Fruit fly (Drosophila melanogaster) whole organism, embryonic: Measurements from ENCODE around the gene Pgd.

ENCODE experiments used
- Bgb ChIP-seq: fragments of 200-800 bp; sonication (Bioruptor generic); IDR thresholded peaks from 2 replicates; pipeline ENCODE4 v1.3.6; 2022; ENCODE audit warnings: missing biosample characterization, missing genetic modification characterization; ENCODE audit not compliant: partially characterized antibody
- CG10267 ChIP-seq: fragments of 200-800 bp; sonication (Bioruptor generic); optimal IDR thresholded peaks from 2 replicates; lab custom pipeline; 2018; ENCODE audit warnings: missing biosample characterization, mild to moderate bottlenecking, missing genetic modification characterization, moderate library complexity
- CG12299 ChIP-seq: fragments of 200-800 bp; sonication (Bioruptor generic); optimal IDR thresholded peaks from 2 replicates; lab custom pipeline; 2018; ENCODE audit warnings: missing biosample characterization, mild to moderate bottlenecking, missing genetic modification characterization
- CG12391 ChIP-seq: fragments of 200-800 bp; sonication (Bioruptor generic); optimal IDR thresholded peaks from 3 replicates; lab custom pipeline; 2018; ENCODE audit warnings: missing biosample characterization, mild to moderate bottlenecking, missing genetic modification characterization, moderate library complexity
- CG13287 ChIP-seq: fragments of 200-800 bp; sonication (Bioruptor generic); IDR thresholded peaks from 2 replicates; pipeline ENCODE4 v1.3.6; 2022; ENCODE audit warnings: missing biosample characterization, missing genetic modification characterization; ENCODE audit not compliant: partially characterized antibody
- CG14710 ChIP-seq: fragments of 200-800 bp; sonication (Bioruptor generic); optimal IDR thresholded peaks from 3 replicates; lab custom pipeline; 2019; ENCODE audit warnings: missing biosample characterization, mild to moderate bottlenecking, missing genetic modification characterization, moderate library complexity
- CG14860 ChIP-seq: fragments of 200-800 bp; sonication (Bioruptor generic); IDR thresholded peaks from 3 replicates; pipeline ENCODE4 v1.3.6; 2022; ENCODE audit warnings: missing biosample characterization, missing genetic modification characterization; ENCODE audit not compliant: partially characterized antibody
- CG15514 ChIP-seq: fragments of 200-800 bp; sonication (Bioruptor generic); optimal IDR thresholded peaks from 3 replicates; lab custom pipeline; 2017; ENCODE audit warnings: missing biosample characterization, missing genetic modification characterization, mild to moderate bottlenecking, moderate library complexity, missing genetic modification reagents
- CG18011 ChIP-seq: fragments of 200-800 bp; sonication (Bioruptor generic); optimal IDR thresholded peaks from 2 replicates; lab custom pipeline; 2017; ENCODE audit warnings: missing biosample characterization, missing genetic modification characterization, mild to moderate bottlenecking, moderate library complexity, missing genotype
- CG2116 ChIP-seq: fragments of 200-800 bp; sonication (Bioruptor generic); optimal IDR thresholded peaks from 3 replicates; lab custom pipeline; 2018; ENCODE audit warnings: missing biosample characterization, mild to moderate bottlenecking, missing genetic modification characterization
- CG2712 ChIP-seq: fragments of 200-800 bp; optimal IDR thresholded peaks from 3 replicates; lab custom pipeline; 2019; ENCODE audit warnings: missing biosample characterization, mild to moderate bottlenecking, missing genetic modification characterization, moderate library complexity
- CG4617 ChIP-seq: fragments of 200-800 bp; sonication (Bioruptor generic); optimal IDR thresholded peaks from 3 replicates; lab custom pipeline; 2016; ENCODE audit warnings: missing biosample characterization, missing genetic modification characterization, borderline replicate concordance
- CG7928 ChIP-seq: fragments of 200-800 bp; sonication (Bioruptor generic); optimal IDR thresholded peaks from 2 replicates; lab custom pipeline; 2017; ENCODE audit warnings: missing biosample characterization, mild to moderate bottlenecking, missing genetic modification characterization
- CG8290 ChIP-seq, 3 experiments: fragments of 200-800 bp; sonication (Bioruptor generic); optimal IDR thresholded peaks; 2 replicates each; lab custom pipeline; 2016 to 2019; ENCODE audit warnings: missing biosample characterization in 3 of 3, missing genetic modification characterization in 3 of 3, mild to moderate bottlenecking in 2 of 3, moderate library complexity in 1 of 3
- Doc3 ChIP-seq: fragments of 200-800 bp; sonication (Bioruptor generic); IDR thresholded peaks from 3 replicates; pipeline ENCODE4 v1.3.6; 2022; ENCODE audit warnings: missing biosample characterization, missing genetic modification characterization; ENCODE audit not compliant: partially characterized antibody
- Dp ChIP-seq: fragments of 200-800 bp; sonication (Bioruptor generic); optimal IDR thresholded peaks from 2 replicates; lab custom pipeline; 2018; ENCODE audit warnings: missing biosample characterization, mild to moderate bottlenecking, missing genetic modification characterization, moderate library complexity
- Fer1 ChIP-seq: fragments of 200-800 bp; sonication (Bioruptor generic); optimal IDR thresholded peaks from 2 replicates; lab custom pipeline; 2017; ENCODE audit warnings: missing biosample characterization, mild to moderate bottlenecking, missing genetic modification characterization
- HLH4C ChIP-seq: fragments of 200-800 bp; sonication (Bioruptor generic); IDR thresholded peaks from 3 replicates; pipeline ENCODE4 v1.3.6; 2022; ENCODE audit warnings: missing biosample characterization, missing genetic modification characterization; ENCODE audit not compliant: partially characterized antibody
- HLH54F ChIP-seq: fragments of 200-800 bp; sonication (Bioruptor generic); optimal IDR thresholded peaks from 3 replicates; lab custom pipeline; 2016; ENCODE audit warnings: missing biosample characterization, missing genetic modification characterization
- HmgZ ChIP-seq: fragments of 200-800 bp; sonication (Bioruptor generic); optimal IDR thresholded peaks from 2 replicates; lab custom pipeline; 2018; ENCODE audit warnings: missing biosample characterization, mild to moderate bottlenecking, missing genetic modification characterization
- Hmr ChIP-seq: fragments of 200-800 bp; sonication (Bioruptor generic); optimal IDR thresholded peaks from 3 replicates; lab custom pipeline; 2017; ENCODE audit warnings: mild to moderate bottlenecking, missing biosample characterization, missing genetic modification reagents, missing genetic modification characterization
- Lpt ChIP-seq: fragments of >200 bp; optimal IDR thresholded peaks from 2 replicates; lab custom pipeline; 2018; ENCODE audit warnings: missing biosample characterization, missing genetic modification characterization
- MBD-R2 ChIP-seq: fragments of 200-800 bp; sonication (Bioruptor generic); IDR thresholded peaks from 2 replicates; pipeline ENCODE4 v1.3.6; 2022; ENCODE audit warnings: missing biosample characterization, missing genetic modification characterization
- Med ChIP-seq: fragments of 200-800 bp; sonication (Bioruptor generic); peaks from one replicate; lab custom pipeline; 2016; ENCODE audit warnings: missing biosample characterization, missing genetic modification characterization, mild to moderate bottlenecking, inconsistent platforms, moderate library complexity
- Myb ChIP-seq: fragments of 200-800 bp; sonication (Bioruptor generic); optimal IDR thresholded peaks from 2 replicates; lab custom pipeline; 2016; ENCODE audit warnings: missing biosample characterization, missing genetic modification characterization
- Opbp ChIP-seq: fragments of 200-800 bp; sonication (Bioruptor generic); IDR thresholded peaks from 3 replicates; pipeline ENCODE4 v1.3.6; 2022; ENCODE audit warnings: missing biosample characterization, missing genetic modification characterization; ENCODE audit not compliant: partially characterized antibody
- PHDP ChIP-seq: fragments of 200-800 bp; sonication (Bioruptor generic); optimal IDR thresholded peaks from 3 replicates; lab custom pipeline; 2018; ENCODE audit warnings: missing biosample characterization, mild to moderate bottlenecking, missing genetic modification characterization, moderate library complexity
- Pdp1 ChIP-seq, 2 experiments: fragments of 200-800 bp; sonication (Bioruptor generic); optimal IDR thresholded peaks; 3 replicates each; lab custom pipeline; 2016; ENCODE audit warnings: missing biosample characterization in 2 of 2, missing genetic modification characterization in 2 of 2, mild to moderate bottlenecking in 1 of 2, moderate library complexity in 1 of 2
- Xrp1 ChIP-seq: fragments of 200-800 bp; sonication (Bioruptor generic); IDR thresholded peaks from 2 replicates; pipeline ENCODE4 v1.3.6; 2022; ENCODE audit warnings: missing biosample characterization, missing genetic modification characterization
- btn ChIP-seq: fragments of 200-800 bp; sonication (Bioruptor generic); optimal IDR thresholded peaks from 2 replicates; lab custom pipeline; 2016; ENCODE audit warnings: missing biosample characterization, missing genetic modification characterization
- chinmo ChIP-seq: fragments of 200-800 bp; sonication (Bioruptor generic); IDR thresholded peaks from 4 replicates; pipeline ENCODE4 v1.3.6; 2022; ENCODE audit warnings: missing biosample characterization, missing genetic modification characterization; ENCODE audit not compliant: partially characterized antibody
- ci ChIP-seq: fragments of 200-800 bp; sonication (Bioruptor generic); IDR thresholded peaks from 3 replicates; pipeline ENCODE4 v1.3.6; 2022; ENCODE audit warnings: missing biosample characterization, missing genetic modification characterization
- crp ChIP-seq, 2 experiments: fragments of 200-800 bp; sonication (Bioruptor generic); optimal IDR thresholded peaks; 2 replicates in 1 of 2; 3 replicates in 1 of 2; lab custom pipeline; 2017; ENCODE audit warnings: missing biosample characterization in 2 of 2, missing genetic modification characterization in 2 of 2, mild to moderate bottlenecking in 1 of 2, moderate library complexity in 1 of 2
- fd102C ChIP-seq: fragments of 200-800 bp; sonication (Bioruptor generic); optimal IDR thresholded peaks from 2 replicates; lab custom pipeline; 2018; ENCODE audit warnings: missing biosample characterization, mild to moderate bottlenecking, missing genetic modification characterization, moderate library complexity
- inv ChIP-seq: fragments of 200-800 bp; sonication (Bioruptor generic); IDR thresholded peaks from 2 replicates; pipeline ENCODE4 v1.3.6; 2022; ENCODE audit warnings: missing biosample characterization, missing genetic modification characterization; ENCODE audit not compliant: partially characterized antibody
- knrl ChIP-seq: fragments of 200-800 bp; sonication (Bioruptor generic); IDR thresholded peaks from 3 replicates; pipeline ENCODE4 v1.3.6; 2022; ENCODE audit warnings: missing biosample characterization, missing genetic modification characterization; ENCODE audit not compliant: partially characterized antibody
- mirr ChIP-seq: fragments of 200-800 bp; sonication (Bioruptor generic); optimal IDR thresholded peaks from 3 replicates; lab custom pipeline; 2018; ENCODE audit warnings: missing biosample characterization, mild to moderate bottlenecking, missing genetic modification characterization
- mld ChIP-seq: fragments of 200-800 bp; sonication (Bioruptor generic); IDR thresholded peaks from 3 replicates; pipeline ENCODE4 v1.3.6; 2022; ENCODE audit warnings: missing biosample characterization, missing genetic modification characterization; ENCODE audit not compliant: partially characterized antibody
- phol ChIP-seq: fragments of 200-800 bp; sonication (Bioruptor generic); optimal IDR thresholded peaks from 3 replicates; lab custom pipeline; 2018; ENCODE audit warnings: missing biosample characterization, mild to moderate bottlenecking, missing genetic modification characterization, moderate library complexity
- pzg ChIP-seq: fragments of 200-800 bp; sonication (Bioruptor generic); optimal IDR thresholded peaks from 3 replicates; lab custom pipeline; 2018; ENCODE audit warnings: missing biosample characterization, mild to moderate bottlenecking, missing genetic modification characterization, moderate library complexity
- row ChIP-seq: fragments of 200-800 bp; sonication (Bioruptor generic); IDR thresholded peaks from 3 replicates; pipeline ENCODE4 v1.3.6; 2022; ENCODE audit warnings: missing biosample characterization, missing genetic modification characterization
- sna ChIP-seq: fragments of 200-800 bp; sonication (Bioruptor generic); IDR thresholded peaks from 2 replicates; pipeline ENCODE4 v1.3.6; 2022; ENCODE audit warnings: missing biosample characterization, missing genetic modification characterization; ENCODE audit not compliant: partially characterized antibody
- stwl ChIP-seq: fragments of 200-800 bp; sonication (Bioruptor generic); optimal IDR thresholded peaks from 3 replicates; lab custom pipeline; 2018; ENCODE audit warnings: missing biosample characterization, mild to moderate bottlenecking, missing genetic modification characterization, moderate library complexity
- tll ChIP-seq, 2 experiments: fragments of 200-800 bp in 1 of 2; fragments of >200 bp in 1 of 2; sonication (Bioruptor generic) in 1 of 2; optimal IDR thresholded peaks; 2 replicates each; lab custom pipeline; 2017 to 2019; ENCODE audit warnings: missing biosample characterization in 2 of 2, missing genetic modification characterization in 2 of 2, mild to moderate bottlenecking in 1 of 2, moderate library complexity in 1 of 2
- unc-4 ChIP-seq: fragments of 200-800 bp; sonication (Bioruptor generic); IDR thresholded peaks from 2 replicates; pipeline ENCODE4 v1.3.6; 2022; ENCODE audit warnings: missing biosample characterization, missing genetic modification characterization; ENCODE audit not compliant: partially characterized antibody
- zen ChIP-seq: fragments of 200-800 bp; sonication (Bioruptor generic); optimal IDR thresholded peaks from 3 replicates; lab custom pipeline; 2018; ENCODE audit warnings: missing biosample characterization, mild to moderate bottlenecking, missing genetic modification characterization, moderate library complexity

Gene Pgd

DNA sequence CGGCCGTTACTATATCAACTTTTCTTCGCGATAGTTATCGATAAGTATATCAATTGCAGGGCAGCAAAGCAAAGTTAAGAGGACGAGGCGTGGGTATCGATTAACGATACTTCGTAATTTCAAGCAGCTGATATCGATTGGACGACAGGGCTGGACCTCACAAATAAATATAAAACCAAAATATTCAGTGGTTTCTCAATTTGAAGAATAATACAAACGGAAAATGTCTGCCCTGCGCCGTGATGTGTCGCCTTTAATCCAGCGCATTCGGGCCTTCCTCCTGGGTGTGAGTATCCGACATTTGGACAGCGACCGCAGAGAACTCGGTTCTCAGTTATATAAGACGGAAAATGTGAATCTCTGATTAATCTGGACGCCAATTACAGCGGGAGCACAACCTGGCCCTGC, 27.5 kb downstream of the Pgd start, which contains the start of gene ND-B14.5A (continued):
- peak; percentile 29; the same call in 1 of the 3 replicates for TF ChIP-seq ci
- peak in 1 of 2 experiments; percentile 92 for TF ChIP-seq Pdp1 (GFP tag; optimal IDR thresholded peaks at IDR 0.05; lab: Kevin White, UChicago)
- TF ChIP-seq Hmr: peak; percentile 7
- TF ChIP-seq mld (GFP tag; lab: Robert Waterston, UW): peak; percentile 96
- TF ChIP-seq CG15514: peak; percentile 72
- peak; percentile 96 for TF ChIP-seq CG2116 (GFP tag; lab: Kevin White, UChicago)
- no peak for TF ChIP-seq mirr (GFP tag; lab: Kevin White, UChicago)
- peak; percentile 10 for TF ChIP-seq zen
- peak; percentile 14 for TF ChIP-seq CG10267 (tag; lab: Kevin White, UChicago)
- peak; percentile 93 for TF ChIP-seq sna (GFP tag; lab: Robert Waterston, UW)
- peak; percentile 23; the same call in 1 of the 3 replicates for TF ChIP-seq row
- TF ChIP-seq fd102C (GFP tag; lab: Kevin White, UChicago): no peak
- TF ChIP-seq Fer1 (GFP tag; lab: Kevin White, UChicago): peak; percentile 4
- TF ChIP-seq stwl (tag; lab: Kevin White, UChicago): peak; percentile 74
- peak; percentile 80 for TF ChIP-seq knrl (GFP tag; lab: Robert Waterston, UW)
- TF ChIP-seq unc-4: peak; percentile 93
- TF ChIP-seq CG14710 (tag; lab: Kevin White, UChicago): peak; percentile 43
- peak; percentile 96 for TF ChIP-seq chinmo (GFP tag; lab: Robert Waterston, UW)
- TF ChIP-seq phol (tag; lab: Kevin White, UChicago): peak; percentile 16
- TF ChIP-seq CG12391 (tag; lab: Kevin White, UChicago): peak; percentile 0
- peak in 1 of 2 experiments; percentile 64 for TF ChIP-seq crp (GFP tag; optimal IDR thresholded peaks at IDR 0.05; lab: Kevin White, UChicago)
- peak; percentile 96 for TF ChIP-seq Bgb (GFP tag; lab: Robert Waterston, UW)
- peak; percentile 98 for TF ChIP-seq HLH4C (GFP tag; lab: Robert Waterston, UW)
- no peak for TF ChIP-seq CG18011 (GFP tag; lab: Kevin White, UChicago)
- peak; percentile 96 for TF ChIP-seq Opbp (GFP tag; lab: Robert Waterston, UW)
- peak; percentile 61 for TF ChIP-seq Med
- TF ChIP-seq CG13287 (GFP tag; lab: Robert Waterston, UW): peak; percentile 97
- TF ChIP-seq pzg (GFP tag; lab: Kevin White, UChicago): peak; percentile 78
- TF ChIP-seq PHDP (tag; lab: Kevin White, UChicago): peak; percentile 15
- TF ChIP-seq MBD-R2 (GFP tag; lab: Robert Waterston, UW): peak; percentile 55
- peak; percentile 2 for TF ChIP-seq HLH54F
- peak; percentile 48 for TF ChIP-seq HmgZ (tag; lab: Kevin White, UChicago)
- no peak for TF ChIP-seq Xrp1 (GFP tag; lab: Robert Waterston, UW)
- TF ChIP-seq CG7928: peak; percentile 88
- TF ChIP-seq btn (GFP tag; lab: Kevin White, UChicago): no peak
- TF ChIP-seq CG2712 (tag; lab: Kevin White, UChicago): peak; percentile 26
- TF ChIP-seq CG4617 (GFP tag; lab: Kevin White, UChicago): peak; percentile 61
- no peak for TF ChIP-seq Lpt
- TF ChIP-seq Dp: peak; percentile 67
- TF ChIP-seq inv (GFP tag; lab: Robert Waterston, UW): peak; percentile 86
- TF ChIP-seq CG8290 (GFP tag; optimal IDR thresholded peaks at IDR 0.05; lab: Kevin White, UChicago): no peak
- peak in 1 of 2 experiments; percentile 27 for TF ChIP-seq CG8290 (tag; optimal IDR thresholded peaks at IDR 0.05; lab: Kevin White, UChicago)
- TF ChIP-seq Doc3 (GFP tag; lab: Robert Waterston, UW): peak; percentile 85
- no peak for TF ChIP-seq tll (GFP tag; optimal IDR thresholded peaks at IDR 0.05; lab: Kevin White, UChicago)
- peak; percentile 97 for TF ChIP-seq CG14860 (GFP tag; lab: Robert Waterston, UW)
- no peak for TF ChIP-seq CG12299
- TF ChIP-seq Myb (GFP tag; lab: Kevin White, UChicago): peak; percentile 97
